Fruit fly (Drosophila melanogaster) whole organism, embryonic: ENCODE results near the gene CG6739.
A peak's percentile ranks its signal among the peaks of the same experiment; 100 is the strongest.

Experiments
- B-H2 ChIP-seq: fragments of 200-800 bp; sonication (Bioruptor generic); optimal IDR thresholded peaks from 2 replicates; lab custom pipeline; 2018; ENCODE audit warnings: missing biosample characterization, mild to moderate bottlenecking, missing genetic modification characterization
- CG10321 ChIP-seq: fragments of 200-800 bp; sonication (Bioruptor generic); IDR thresholded peaks from 2 replicates; pipeline ENCODE4 v1.3.6; 2022; ENCODE audit warnings: missing biosample characterization, missing genetic modification characterization
- CG10959 ChIP-seq: fragments of 200-800 bp; sonication (Bioruptor generic); IDR thresholded peaks from 2 replicates; pipeline ENCODE4 v1.3.6; 2022; ENCODE audit warnings: missing biosample characterization, missing genetic modification characterization
- CG12071 ChIP-seq: fragments of 200-800 bp; sonication (Bioruptor generic); optimal IDR thresholded peaks from 3 replicates; lab custom pipeline; 2018; ENCODE audit warnings: missing biosample characterization, mild to moderate bottlenecking, missing genetic modification characterization
- CG12155 ChIP-seq: fragments of 200-800 bp; sonication (Bioruptor generic); optimal IDR thresholded peaks from 3 replicates; lab custom pipeline; 2016; ENCODE audit warnings: missing biosample characterization, missing genetic modification characterization
- CG12299 ChIP-seq: fragments of 200-800 bp; sonication (Bioruptor generic); optimal IDR thresholded peaks from 2 replicates; lab custom pipeline; 2018; ENCODE audit warnings: missing biosample characterization, mild to moderate bottlenecking, missing genetic modification characterization
- CG13296 ChIP-seq: fragments of 200-800 bp; sonication (Bioruptor generic); optimal IDR thresholded peaks from 3 replicates; lab custom pipeline; 2018; ENCODE audit warnings: missing biosample characterization, mild to moderate bottlenecking, missing genetic modification characterization
- CG13424 ChIP-seq: fragments of 200-800 bp; sonication (Bioruptor generic); optimal IDR thresholded peaks from 2 replicates; lab custom pipeline; 2019; ENCODE audit warnings: missing biosample characterization, mild to moderate bottlenecking, missing genetic modification characterization, moderate library complexity
- CG14014 ChIP-seq: fragments of 200-800 bp; sonication (Bioruptor generic); IDR thresholded peaks from 2 replicates; pipeline ENCODE4 v1.3.6; 2022; ENCODE audit warnings: missing biosample characterization, missing genetic modification characterization
- CG14860 ChIP-seq: fragments of 200-800 bp; sonication (Bioruptor generic); IDR thresholded peaks from 3 replicates; pipeline ENCODE4 v1.3.6; 2022; ENCODE audit warnings: missing biosample characterization, missing genetic modification characterization; ENCODE audit not compliant: partially characterized antibody
- CG1529 ChIP-seq: fragments of 200-800 bp; sonication (Bioruptor generic); optimal IDR thresholded peaks from 3 replicates; lab custom pipeline; 2018; ENCODE audit warnings: missing biosample characterization, missing genetic modification characterization
- CG1647 ChIP-seq: fragments of 200-800 bp; sonication (Bioruptor generic); optimal IDR thresholded peaks from 3 replicates; lab custom pipeline; 2016; ENCODE audit warnings: missing biosample characterization, missing genetic modification characterization
- CG18011 ChIP-seq: fragments of 200-800 bp; sonication (Bioruptor generic); optimal IDR thresholded peaks from 2 replicates; lab custom pipeline; 2017; ENCODE audit warnings: missing biosample characterization, missing genetic modification characterization, mild to moderate bottlenecking, moderate library complexity, missing genotype
- CG3847 ChIP-seq: fragments of 200-800 bp; sonication (Bioruptor generic); IDR thresholded peaks from 2 replicates; pipeline ENCODE4 v1.3.6; 2022; ENCODE audit warnings: missing biosample characterization, missing genetic modification characterization
- CG4360 ChIP-seq: fragments of 200-800 bp; sonication (Bioruptor generic); IDR thresholded peaks from 2 replicates; pipeline ENCODE4 v1.3.6; 2022; ENCODE audit warnings: missing biosample characterization, missing genetic modification characterization
- CG6254 ChIP-seq: fragments of 200-800 bp; sonication (Bioruptor generic); optimal IDR thresholded peaks from 3 replicates; lab custom pipeline; 2017; ENCODE audit warnings: mild to moderate bottlenecking, missing biosample characterization, missing genetic modification reagents, missing genetic modification characterization
- CG6272 ChIP-seq: fragments of 200-800 bp; sonication (Bioruptor generic); IDR thresholded peaks from 2 replicates; pipeline ENCODE4 v1.3.6; 2022; ENCODE audit warnings: missing biosample characterization, missing genetic modification characterization
- CG6654 ChIP-seq: fragments of 200-800 bp; sonication (Bioruptor generic); optimal IDR thresholded peaks from 2 replicates; lab custom pipeline; 2017; ENCODE audit warnings: missing biosample characterization, mild to moderate bottlenecking, missing genetic modification characterization
- CG7357 ChIP-seq: fragments of 200-800 bp; sonication (Bioruptor generic); IDR thresholded peaks from 3 replicates; pipeline ENCODE4 v1.3.6; 2022; ENCODE audit warnings: missing biosample characterization, missing genetic modification characterization
- CG7745 ChIP-seq: fragments of 200-800 bp; sonication (Bioruptor generic); optimal IDR thresholded peaks from 2 replicates; lab custom pipeline; 2018; ENCODE audit warnings: missing biosample characterization, mild to moderate bottlenecking, missing genetic modification characterization, moderate library complexity
- CG7839 ChIP-seq: fragments of 200-800 bp; sonication (Bioruptor generic); optimal IDR thresholded peaks from 3 replicates; lab custom pipeline; 2018; ENCODE audit warnings: missing biosample characterization, mild to moderate bottlenecking, missing genetic modification characterization, moderate library complexity
- CG9437 ChIP-seq: fragments of 200-800 bp; sonication (Bioruptor generic); optimal IDR thresholded peaks from 2 replicates; lab custom pipeline; 2018; ENCODE audit warnings: missing biosample characterization, mild to moderate bottlenecking, missing genetic modification characterization
- CG9727 ChIP-seq: fragments of 200-800 bp; sonication (Bioruptor generic); optimal IDR thresholded peaks from 3 replicates; lab custom pipeline; 2017; ENCODE audit warnings: missing biosample characterization, mild to moderate bottlenecking, missing genetic modification characterization
- CG9876 ChIP-seq: fragments of 200-800 bp; sonication (Bioruptor generic); optimal IDR thresholded peaks from 2 replicates; lab custom pipeline; 2016; ENCODE audit warnings: missing biosample characterization, missing genetic modification characterization
- D19A ChIP-seq: fragments of 200-800 bp; optimal IDR thresholded peaks from 3 replicates; lab custom pipeline; 2019; ENCODE audit warnings: missing biosample characterization, mild to moderate bottlenecking, missing genetic modification characterization, moderate library complexity
- D19B ChIP-seq: fragments of 200-800 bp; sonication (Bioruptor generic); optimal IDR thresholded peaks from 2 replicates; lab custom pipeline; 2017; ENCODE audit warnings: missing biosample characterization, mild to moderate bottlenecking, missing genetic modification characterization
- ERR ChIP-seq: fragments of 200-800 bp; sonication (Bioruptor generic); optimal IDR thresholded peaks from 2 replicates; lab custom pipeline; 2016; ENCODE audit warnings: missing biosample characterization, missing genetic modification characterization
- Ets65A ChIP-seq: fragments of 200-800 bp; sonication (Bioruptor generic); peaks from one replicate; lab custom pipeline; 2016; ENCODE audit warnings: missing biosample characterization, missing genetic modification characterization
- Fer1 ChIP-seq: fragments of 200-800 bp; sonication (Bioruptor generic); optimal IDR thresholded peaks from 2 replicates; lab custom pipeline; 2017; ENCODE audit warnings: missing biosample characterization, mild to moderate bottlenecking, missing genetic modification characterization
- Gug ChIP-seq: fragments of 200-800 bp; sonication (Bioruptor generic); IDR thresholded peaks from 4 replicates; pipeline ENCODE4 v1.3.6; 2022; ENCODE audit warnings: missing biosample characterization, missing genetic modification characterization
- HLH3B ChIP-seq: fragments of 200-800 bp; sonication (Bioruptor generic); IDR thresholded peaks from 2 replicates; pipeline ENCODE4 v1.3.6; 2022; ENCODE audit warnings: missing biosample characterization, missing genetic modification characterization
- Mrtf ChIP-seq: fragments of 200-800 bp; sonication (Bioruptor generic); IDR thresholded peaks from 3 replicates; pipeline ENCODE4 v1.3.6; 2022; ENCODE audit warnings: missing biosample characterization, missing genetic modification characterization
- NC2α ChIP-seq: fragments of 200-800 bp; sonication (Bioruptor generic); optimal IDR thresholded peaks from 2 replicates; lab custom pipeline; 2016; ENCODE audit warnings: missing biosample characterization, missing genetic modification characterization
- PHDP ChIP-seq: fragments of 200-800 bp; sonication (Bioruptor generic); optimal IDR thresholded peaks from 3 replicates; lab custom pipeline; 2018; ENCODE audit warnings: missing biosample characterization, mild to moderate bottlenecking, missing genetic modification characterization, moderate library complexity
- Pdp1 ChIP-seq, 2 experiments: fragments of 200-800 bp; sonication (Bioruptor generic); optimal IDR thresholded peaks; 3 replicates each; lab custom pipeline; 2016; ENCODE audit warnings: missing biosample characterization in 2 of 2, missing genetic modification characterization in 2 of 2, mild to moderate bottlenecking in 1 of 2, moderate library complexity in 1 of 2
- Poxn ChIP-seq: fragments of 200-800 bp; sonication (Bioruptor generic); IDR thresholded peaks from 2 replicates; pipeline ENCODE4 v1.3.6; 2022; ENCODE audit warnings: missing biosample characterization, missing genetic modification characterization
- bowl ChIP-seq: fragments of 200-800 bp; sonication (Bioruptor generic); IDR thresholded peaks from 2 replicates; pipeline ENCODE4 v1.3.6; 2022; ENCODE audit warnings: missing biosample characterization, missing genetic modification characterization
- cas ChIP-seq: fragments of 200-800 bp; sonication (Bioruptor generic); IDR thresholded peaks from 2 replicates; pipeline ENCODE4 v1.3.6; 2022; ENCODE audit warnings: missing biosample characterization, missing genetic modification characterization
- cwo ChIP-seq: fragments of 200-800 bp; sonication (Bioruptor generic); optimal IDR thresholded peaks from 3 replicates; lab custom pipeline; 2017; ENCODE audit warnings: missing biosample characterization, missing genetic modification characterization, mild to moderate bottlenecking, moderate library complexity, missing genetic modification reagents
- dysf ChIP-seq: fragments of 200-800 bp; sonication (Bioruptor generic); IDR thresholded peaks from 3 replicates; pipeline ENCODE4 v1.3.6; 2022; ENCODE audit warnings: missing biosample characterization, missing genetic modification characterization
- gce ChIP-seq: fragments of 200-800 bp; sonication (Bioruptor generic); IDR thresholded peaks from 3 replicates; pipeline ENCODE4 v1.3.6; 2022; ENCODE audit warnings: missing biosample characterization, missing genetic modification characterization
- h ChIP-seq: fragments of >200 bp; optimal IDR thresholded peaks from 2 replicates; lab custom pipeline; 2017
- lbe ChIP-seq: fragments of 200-800 bp; sonication (Bioruptor generic); optimal IDR thresholded peaks from 2 replicates; lab custom pipeline; 2016; ENCODE audit warnings: missing biosample characterization, mild to moderate bottlenecking, missing genetic modification characterization
- lola ChIP-seq, 3 experiments: fragments of >200 bp in 2 of 3; fragments of 200-800 bp in 1 of 3; sonication (Bioruptor generic) in 1 of 3; optimal IDR thresholded peaks; 2 replicates each; lab custom pipeline; 2017 to 2019; ENCODE audit warnings: missing biosample characterization in 3 of 3, missing genetic modification characterization in 3 of 3, mild to moderate bottlenecking in 1 of 3, moderate library complexity in 1 of 3
- shn ChIP-seq: fragments of 200-800 bp; sonication (Bioruptor generic); optimal IDR thresholded peaks from 3 replicates; lab custom pipeline; 2016; ENCODE audit warnings: missing biosample characterization, missing genetic modification characterization
- slbo ChIP-seq: fragments of 200-800 bp; sonication (Bioruptor generic); IDR thresholded peaks from 2 replicates; pipeline ENCODE4 v1.3.6; 2022; ENCODE audit warnings: missing biosample characterization, missing genetic modification characterization
- wdn ChIP-seq: fragments of 200-800 bp; sonication (Bioruptor generic); IDR thresholded peaks from 2 replicates; pipeline ENCODE4 v1.3.6; 2022; ENCODE audit warnings: missing biosample characterization, missing genetic modification characterization
- zen ChIP-seq: fragments of 200-800 bp; sonication (Bioruptor generic); optimal IDR thresholded peaks from 3 replicates; lab custom pipeline; 2018; ENCODE audit warnings: missing biosample characterization, mild to moderate bottlenecking, missing genetic modification characterization, moderate library complexity
- zf30C ChIP-seq: fragments of 200-800 bp; sonication (Bioruptor generic); optimal IDR thresholded peaks from 3 replicates; lab custom pipeline; 2018; ENCODE audit warnings: missing biosample characterization, mild to moderate bottlenecking, missing genetic modification characterization

Gene CG6739

DNA sequence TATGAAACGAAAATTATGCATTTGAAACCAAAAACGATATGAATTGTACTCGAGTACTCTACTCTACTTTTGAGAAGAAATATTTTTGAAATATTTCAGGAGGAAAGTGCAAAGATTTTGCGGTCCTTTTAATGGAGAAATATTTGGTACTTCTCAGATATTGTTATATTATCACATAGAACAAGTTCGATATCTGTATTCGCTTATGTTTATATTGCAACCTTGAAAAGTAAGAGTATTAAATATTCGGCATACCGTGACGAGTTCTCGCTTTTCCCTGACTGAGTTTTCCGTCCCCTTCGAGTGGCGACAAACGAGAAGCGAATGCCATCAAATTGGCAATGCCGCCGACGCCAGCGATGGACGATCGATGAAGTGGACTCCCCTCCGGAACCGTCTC, 13.5 kb downstream of the CG6739 start:
- TF ChIP-seq D19A (tag; lab: Kevin White, UChicago) = peak; percentile 73
- TF ChIP-seq CG7357 = no peak

DNA sequence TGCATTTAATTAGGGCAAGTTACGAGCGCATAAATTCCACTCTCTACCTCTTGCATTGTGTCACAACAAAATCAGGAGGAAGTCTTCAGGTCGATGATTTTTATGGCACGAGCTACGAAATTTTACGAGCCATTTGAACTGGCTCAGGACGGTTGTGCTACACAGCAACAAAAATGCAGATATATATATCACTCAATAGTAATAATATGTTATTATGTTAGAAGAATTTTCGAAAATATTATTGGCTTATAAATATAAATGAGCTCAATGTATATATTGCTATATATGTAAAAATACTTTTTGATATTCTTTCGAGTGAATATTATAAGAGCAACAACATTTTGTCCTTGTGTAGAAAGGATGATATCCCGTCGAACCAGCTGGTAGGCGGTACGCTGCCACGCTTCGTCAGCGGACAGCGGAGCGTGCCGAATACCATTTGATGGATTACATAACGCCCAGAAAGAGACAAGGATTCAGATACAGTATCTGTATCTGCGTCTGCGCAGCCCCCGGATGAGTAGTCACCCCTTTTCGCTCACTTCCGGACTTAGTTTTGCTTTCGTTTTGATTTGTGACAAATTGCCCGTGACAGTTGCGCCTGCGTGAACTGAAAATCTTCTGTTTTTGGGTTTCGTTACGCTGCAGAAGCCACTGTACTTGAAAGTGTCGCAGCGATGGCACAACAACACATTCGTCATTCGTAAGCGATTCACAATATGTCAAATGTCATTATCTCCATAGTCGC, 16.1 kb downstream of the CG6739 start:
- TF ChIP-seq CG9437 = no peak
- peak; percentile 25 for TF ChIP-seq CG7839 (tag; lab: Kevin White, UChicago)
- TF ChIP-seq CG13424 (tag; lab: Kevin White, UChicago) = no peak
- TF ChIP-seq CG1529 (GFP tag; lab: Kevin White, UChicago) = no peak
- TF ChIP-seq CG12155 (GFP tag; lab: Kevin White, UChicago) = no peak
- TF ChIP-seq CG3847 = no peak
- no peak for TF ChIP-seq ERR (GFP tag; lab: Kevin White, UChicago)
- TF ChIP-seq Poxn (GFP tag; lab: Robert Waterston, UW) = no peak
- no peak for TF ChIP-seq wdn (GFP tag; lab: Robert Waterston, UW)
- no peak for TF ChIP-seq cas (GFP tag; lab: Robert Waterston, UW)
- TF ChIP-seq lola (GFP tag; optimal IDR thresholded peaks at IDR 0.05; lab: Kevin White, UChicago) = peak in 1 of 3 experiments; percentile 69
- TF ChIP-seq Fer1 (GFP tag; lab: Kevin White, UChicago) = no peak
- peak; percentile 69 for TF ChIP-seq CG9727 (GFP tag; lab: Kevin White, UChicago)
- no peak for TF ChIP-seq CG6654
- peak; percentile 25 for TF ChIP-seq Ets65A (GFP tag; lab: Kevin White, UChicago)
- no peak for TF ChIP-seq slbo (GFP tag; lab: Robert Waterston, UW)
- TF ChIP-seq B-H2 = no peak
- no peak for TF ChIP-seq CG6272 (GFP tag; lab: Robert Waterston, UW)
- no peak for TF ChIP-seq Mrtf (GFP tag; lab: Robert Waterston, UW)
- TF ChIP-seq shn (GFP tag; lab: Kevin White, UChicago) = no peak
- TF ChIP-seq D19B = no peak
- TF ChIP-seq CG13296 (GFP tag; lab: Kevin White, UChicago) = no peak
- TF ChIP-seq CG6254 (GFP tag; lab: Kevin White, UChicago) = peak; percentile 12
- TF ChIP-seq NC2α (GFP tag; lab: Kevin White, UChicago) = no peak
- no peak for TF ChIP-seq CG12071
- TF ChIP-seq lbe (GFP tag; lab: Kevin White, UChicago) = no peak
- no peak for TF ChIP-seq CG1647 (GFP tag; lab: Kevin White, UChicago)
- no peak for TF ChIP-seq CG14860 (GFP tag; lab: Robert Waterston, UW)
- TF ChIP-seq cwo (GFP tag; lab: Kevin White, UChicago) = no peak
- peak in 1 of 2 experiments; percentile 70 for TF ChIP-seq Pdp1 (GFP tag; optimal IDR thresholded peaks at IDR 0.05; lab: Kevin White, UChicago)
- TF ChIP-seq CG12299 = no peak
- TF ChIP-seq PHDP = no peak
- TF ChIP-seq CG4360 (GFP tag; lab: Robert Waterston, UW) = no peak
- TF ChIP-seq CG14014 (GFP tag; lab: Robert Waterston, UW) = no peak
- TF ChIP-seq CG9876 = no peak
- TF ChIP-seq zen (tag; lab: Kevin White, UChicago) = peak; percentile 58
- TF ChIP-seq h (lab: Kevin White, UChicago) = no peak
- no peak for TF ChIP-seq gce (GFP tag; lab: Robert Waterston, UW)
- TF ChIP-seq CG10959 (GFP tag; lab: Robert Waterston, UW) = 0 out of 2 replicates have a peak, but pooled peaks have one; percentile 14
- 0 out of 2 replicates have a peak, but pooled peaks have one; percentile 10 for TF ChIP-seq HLH3B (GFP tag; lab: Robert Waterston, UW)
- no peak for TF ChIP-seq Gug (GFP tag; lab: Robert Waterston, UW)
- no peak for TF ChIP-seq CG7745 (tag; lab: Kevin White, UChicago)
- peak; percentile 64 for TF ChIP-seq zf30C (GFP tag; lab: Kevin White, UChicago)
- no peak for TF ChIP-seq dysf (GFP tag; lab: Robert Waterston, UW)
- no peak for TF ChIP-seq CG18011 (GFP tag; lab: Kevin White, UChicago)
- TF ChIP-seq CG10321 = no peak
- TF ChIP-seq bowl (GFP tag; lab: Robert Waterston, UW) = no peak
